Fruit fly (Drosophila melanogaster): ENCODE data around the gene Hex-t1.

Gene Hex-t1

DNA sequence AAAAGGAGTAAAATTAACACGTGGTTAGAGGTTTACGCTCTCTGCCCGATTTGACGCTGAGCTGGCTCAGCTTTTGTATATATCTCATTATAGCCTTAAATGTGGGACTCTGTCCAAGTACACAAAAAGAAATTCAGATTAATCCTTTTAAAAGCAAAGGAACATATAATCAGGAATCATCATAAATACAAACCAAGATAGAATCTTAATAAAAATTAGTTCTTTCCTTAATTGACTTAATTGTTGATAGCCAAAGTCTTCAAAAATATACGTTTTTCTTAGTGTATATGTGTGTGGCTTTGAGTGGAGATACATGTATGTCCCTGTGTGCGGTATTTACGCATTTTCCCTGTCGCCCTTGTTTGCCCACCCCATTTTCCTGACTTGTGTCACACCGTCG is 45.4 kb downstream of the Hex-t1 start (continued):
- no peak for TF ChIP-seq pros (GFP tag; optimal IDR thresholded peaks at IDR 0.05)
- no peak for TF ChIP-seq ftz-f1 (GFP tag; optimal IDR thresholded peaks at IDR 0.05)
- TF ChIP-seq lilli (GFP tag; optimal IDR thresholded peaks at IDR 0.05): peak; percentile 40
- no peak for TF ChIP-seq Kr (GFP tag; optimal IDR thresholded peaks at IDR 0.05)
- no peak for TF ChIP-seq esg (GFP tag; conservative IDR thresholded peaks at IDR 0.05)
- no peak for TF ChIP-seq CG4282 (GFP tag; optimal IDR thresholded peaks at IDR 0.05)
- no peak for TF ChIP-seq CG1792 (GFP tag; optimal IDR thresholded peaks at IDR 0.05)
- no peak for TF ChIP-seq CG3726 (GFP tag; IDR thresholded peaks at IDR 0.05)
- no peak for TF ChIP-seq CG2116 (GFP tag; optimal IDR thresholded peaks at IDR 0.05)
- no peak for TF ChIP-seq HLH4C (GFP tag; IDR thresholded peaks at IDR 0.05; ENCODE audit: partially characterized antibody)
- no peak for TF ChIP-seq amos (GFP tag; IDR thresholded peaks at IDR 0.05; ENCODE audit: partially characterized antibody)
- TF ChIP-seq CG8290 (GFP tag; optimal IDR thresholded peaks at IDR 0.05): no peak
- peak in 1 of 2 experiments; percentile 10 for TF ChIP-seq CG8290 (tag; optimal IDR thresholded peaks at IDR 0.05)
- no peak; the same call in 1 of the 2 replicates for TF ChIP-seq vvl (GFP tag; IDR thresholded peaks at IDR 0.05)
- TF ChIP-seq ems (GFP tag; optimal IDR thresholded peaks at IDR 0.05): no peak
- 0 out of 3 replicates have a peak, but pooled peaks have one; percentile 5 for TF ChIP-seq Mrtf (GFP tag; IDR thresholded peaks at IDR 0.05)
- TF ChIP-seq CG10431 (GFP tag; optimal IDR thresholded peaks at IDR 0.05): no peak
- TF ChIP-seq sug (tag; optimal IDR thresholded peaks at IDR 0.05): peak; percentile 10
- TF ChIP-seq abd-A (tag; optimal IDR thresholded peaks at IDR 0.05): no peak
- peak; percentile 33 for TF ChIP-seq CG13624 (GFP tag; optimal IDR thresholded peaks at IDR 0.05)
- TF ChIP-seq CG7928 (GFP tag; optimal IDR thresholded peaks at IDR 0.05): no peak
- no peak for TF ChIP-seq CG3838 (GFP tag; optimal IDR thresholded peaks at IDR 0.05)
- no peak for TF ChIP-seq CG17612 (GFP tag; IDR thresholded peaks at IDR 0.05)
- TF ChIP-seq grau (tag; optimal IDR thresholded peaks at IDR 0.05): peak; percentile 64
- TF ChIP-seq da (GFP tag; optimal IDR thresholded peaks at IDR 0.05): no peak
- no peak for TF ChIP-seq bsh (GFP tag; optimal IDR thresholded peaks at IDR 0.05)
- no peak for TF ChIP-seq fru (optimal IDR thresholded peaks at IDR 0.05)
- TF ChIP-seq CG17361 (GFP tag; IDR thresholded peaks at IDR 0.05): no peak
- no peak for TF ChIP-seq cad (GFP tag; optimal IDR thresholded peaks at IDR 0.05)
- TF ChIP-seq trh (GFP tag; optimal IDR thresholded peaks at IDR 0.05): no peak
- no peak for TF ChIP-seq Dip2 (GFP tag; IDR thresholded peaks at IDR 0.05)
- no peak for TF ChIP-seq fd96Cb (tag; optimal IDR thresholded peaks at IDR 0.05)
- no peak for TF ChIP-seq Bdp1 (GFP tag; optimal IDR thresholded peaks at IDR 0.05)
- TF ChIP-seq croc (GFP tag; conservative IDR thresholded peaks at IDR 0.05): no peak
- peak; percentile 4 for TF ChIP-seq org-1 (GFP tag; optimal IDR thresholded peaks at IDR 0.05)
- TF ChIP-seq CG18476 (GFP tag; optimal IDR thresholded peaks at IDR 0.05): no peak
- no peak for TF ChIP-seq unc-4 (GFP tag; IDR thresholded peaks at IDR 0.05; ENCODE audit: partially characterized antibody)
- no peak for TF ChIP-seq sens-2 (GFP tag; IDR thresholded peaks at IDR 0.05)
- no peak for TF ChIP-seq CrebB (tag; optimal IDR thresholded peaks at IDR 0.05)
- TF ChIP-seq dm (GFP tag; optimal IDR thresholded peaks at IDR 0.05): no peak
- no peak for TF ChIP-seq Dad (GFP tag; optimal IDR thresholded peaks at IDR 0.05)
- no peak for TF ChIP-seq Hr78 (GFP tag; optimal IDR thresholded peaks at IDR 0.05)
- TF ChIP-seq Atf6 (GFP tag; IDR thresholded peaks at IDR 0.05): no peak; the same call in 1 of the 2 replicates
- TF ChIP-seq CG30020 (tag; optimal IDR thresholded peaks at IDR 0.05): no peak
- TF ChIP-seq Gug (GFP tag; IDR thresholded peaks at IDR 0.05): no peak
- peak; percentile 29 for TF ChIP-seq exex (tag; optimal IDR thresholded peaks at IDR 0.05)
- no peak for TF ChIP-seq Doc3 (GFP tag; IDR thresholded peaks at IDR 0.05; ENCODE audit: partially characterized antibody)
- no peak for TF ChIP-seq CG17568 (GFP tag; optimal IDR thresholded peaks at IDR 0.05)
- no peak for TF ChIP-seq CG31224 (GFP tag; IDR thresholded peaks at IDR 0.05)
- no peak for TF ChIP-seq gcm2 (GFP tag; optimal IDR thresholded peaks at IDR 0.05)
- TF ChIP-seq CG17912 (GFP tag; optimal IDR thresholded peaks at IDR 0.05): no peak
- no peak for TF ChIP-seq CG7372 (GFP tag; IDR thresholded peaks at IDR 0.05)
- peak; percentile 33; the same call in 1 of the 2 replicates for TF ChIP-seq sob (GFP tag; IDR thresholded peaks at IDR 0.05)

Measured in whole organism, embryonic.